Worm (Caenorhabditis elegans) whole organism, L3 larva: ENCODE results near the gene ins-5.

Experiments used
- ZK546.5 ChIP-seq: sonication (generic microtip); optimal IDR thresholded peaks from 2 replicates; lab custom pipeline; 2017; ENCODE audit warnings: missing biosample characterization, missing genetic modification characterization
- ceh-82 ChIP-seq: fragments of 150-350 bp; optimal IDR thresholded peaks from 2 replicates; lab custom pipeline; 2014; ENCODE audit warnings: missing biosample characterization, missing genetic modification characterization
- tbx-2 ChIP-seq: sonication (generic microtip); optimal IDR thresholded peaks from 2 replicates; lab custom pipeline; 2016; ENCODE audit warnings: mild to moderate bottlenecking, missing genetic modification characterization, missing compliant biosample characterization

ce11 chrII:5996066-5996465 lies 1.3 kb upstream of the ins-5 start, which contains the start of gene ins-4:
- no peak for TF ChIP-seq ceh-82 (tag; lab: Kevin White, UChicago)
- TF ChIP-seq tbx-2 (tag; lab: Kevin White, UChicago), result no peak
- no peak for TF ChIP-seq ZK546.5 (tag; lab: Kevin White, UChicago)
